Worm (Caenorhabditis elegans) whole organism, L1 larva: Measurements from ENCODE around the gene Y22D7AR.6.
A peak's percentile ranks its signal among the peaks of the same experiment; 100 is the strongest.

ENCODE experiments used
- C16A3.4 ChIP-seq: fragments of 150-350 bp; optimal IDR thresholded peaks from 2 replicates; lab custom pipeline; 2014; ENCODE audit warnings: missing biosample characterization, missing genetic modification characterization
- C34B4.2 ChIP-seq: sonication (generic microtip); optimal IDR thresholded peaks from 2 replicates; lab custom pipeline; 2017; ENCODE audit warnings: mild to moderate bottlenecking, missing genetic modification characterization, missing compliant biosample characterization
- F16B12.6 ChIP-seq: fragments of 150-350 bp; optimal IDR thresholded peaks from 2 replicates; lab custom pipeline; 2014; ENCODE audit warnings: missing biosample characterization, missing genetic modification characterization
- Y116A8C.19 ChIP-seq: sonication (generic microtip); optimal IDR thresholded peaks from 2 replicates; lab custom pipeline; 2016; ENCODE audit warnings: missing compliant biosample characterization, missing genetic modification characterization, borderline replicate concordance
- alr-1 ChIP-seq: fragments of 200-800 bp; sonication (Bioruptor generic); optimal IDR thresholded peaks from 2 replicates; lab custom pipeline; 2018; ENCODE audit warnings: borderline replicate concordance, mild to moderate bottlenecking, missing genetic modification characterization, missing compliant biosample characterization
- aly-2 ChIP-seq: fragments of 150-350 bp; optimal IDR thresholded peaks from 2 replicates; lab custom pipeline; 2014; ENCODE audit warnings: missing biosample characterization, missing genetic modification characterization
- ceh-63 ChIP-seq: fragments of 200-800 bp; sonication (Bioruptor generic); optimal IDR thresholded peaks from 2 replicates; lab custom pipeline; 2018; ENCODE audit warnings: mild to moderate bottlenecking, missing genetic modification characterization, missing compliant biosample characterization
- ceh-8 ChIP-seq: fragments of 200-800 bp; sonication (Bioruptor generic); optimal IDR thresholded peaks from 2 replicates; lab custom pipeline; 2018; ENCODE audit warnings: mild to moderate bottlenecking, missing genetic modification characterization, moderate library complexity, missing compliant biosample characterization
- ceh-82 ChIP-seq, 3 experiments: fragments of 150-350 bp in 1 of 3; sonication (generic microtip) in 2 of 3; optimal IDR thresholded peaks; 2 replicates each; lab custom pipeline; 2014 to 2017; ENCODE audit warnings: missing biosample characterization in 3 of 3, missing genetic modification characterization in 3 of 3
- ceh-88 ChIP-seq: fragments of 200-800 bp; sonication (Bioruptor generic); IDR thresholded peaks from 2 replicates; pipeline ENCODE4 v1.3.6; 2022; ENCODE audit warnings: missing genetic modification characterization, missing compliant biosample characterization
- ces-1 ChIP-seq: fragments of 150-350 bp; optimal IDR thresholded peaks from 2 replicates; lab custom pipeline; 2014; ENCODE audit warnings: missing biosample characterization, missing genetic modification reagents, missing genetic modification characterization
- dpl-1 ChIP-seq, 3 experiments: fragments of 150-350 bp in 2 of 3; sonication (generic microtip) in 1 of 3; optimal IDR thresholded peaks; 2 replicates each; lab custom pipeline; 2014 to 2017; ENCODE audit warnings: missing biosample characterization in 3 of 3, missing genetic modification characterization in 3 of 3, missing genetic modification reagents in 3 of 3
- efl-1 ChIP-seq, 4 experiments: fragments of 150-350 bp; optimal IDR thresholded peaks in 3 of 4; peaks in 1 of 4; 1 replicate in 1 of 4; 2 replicates in 3 of 4; lab custom pipeline; 2014; ENCODE audit warnings: missing biosample characterization in 2 of 4, missing genetic modification characterization in 2 of 4, missing genetic modification reagents in 2 of 4
- efl-3 ChIP-seq: fragments of 200-800 bp; sonication (Bioruptor generic); optimal IDR thresholded peaks from 2 replicates; lab custom pipeline; 2018; ENCODE audit warnings: mild to moderate bottlenecking, missing genetic modification characterization, missing compliant biosample characterization
- egl-27 ChIP-seq, 2 experiments: fragments of 150-350 bp in 1 of 2; sonication (generic microtip); optimal IDR thresholded peaks; 3 replicates each; lab custom pipeline; 2017 to 2018; ENCODE audit warnings: missing biosample characterization in 2 of 2, missing genetic modification characterization in 2 of 2, missing genetic modification reagents in 2 of 2
- elt-3 ChIP-seq, 6 experiments: fragments of 150-350 bp in 1 of 6; sonication (generic microtip); optimal IDR thresholded peaks; 2 replicates each; lab custom pipeline; 2017 to 2018; ENCODE audit warnings: missing biosample characterization in 6 of 6, missing genetic modification characterization in 6 of 6, inconsistent platforms in 1 of 6
- fkh-10 ChIP-seq: sonication (generic microtip); optimal IDR thresholded peaks from 2 replicates; lab custom pipeline; 2017; ENCODE audit warnings: missing biosample characterization, missing genetic modification reagents, missing genetic modification characterization
- fkh-4 ChIP-seq: sonication (generic microtip); optimal IDR thresholded peaks from 2 replicates; lab custom pipeline; 2016; ENCODE audit warnings: missing compliant biosample characterization, missing genetic modification characterization, borderline replicate concordance
- fos-1 ChIP-seq: fragments of 150-350 bp; optimal IDR thresholded peaks from 2 replicates; lab custom pipeline; 2014; ENCODE audit warnings: missing biosample characterization, missing genetic modification characterization
- grh-1 ChIP-seq: fragments of 200-800 bp; sonication (Bioruptor generic); IDR thresholded peaks from 2 replicates; pipeline ENCODE4 v1.3.6; 2022; ENCODE audit warnings: missing genetic modification reagents, missing genetic modification characterization, missing compliant biosample characterization
- hlh-17 ChIP-seq: fragments of 200-800 bp; sonication (Bioruptor generic); optimal IDR thresholded peaks from 2 replicates; lab custom pipeline; 2018; ENCODE audit warnings: missing genetic modification characterization, mild to moderate bottlenecking, missing compliant biosample characterization, moderate library complexity, borderline replicate concordance
- hpl-2 ChIP-seq: fragments of 150-350 bp; optimal IDR thresholded peaks from 2 replicates; lab custom pipeline; 2014; ENCODE audit warnings: missing biosample characterization, missing genetic modification reagents, missing genetic modification characterization
- isw-1 ChIP-seq: fragments of 200-800 bp; sonication (Bioruptor generic); IDR thresholded peaks from 2 replicates; pipeline ENCODE4 v1.3.6; 2022; ENCODE audit warnings: missing genetic modification characterization, missing compliant biosample characterization
- jun-1 ChIP-seq: fragments of 150-350 bp; optimal IDR thresholded peaks from 2 replicates; lab custom pipeline; 2014; ENCODE audit warnings: missing biosample characterization, missing genetic modification reagents, missing genetic modification characterization
- lin-15B ChIP-seq: fragments of 150-350 bp; sonication (generic microtip); optimal IDR thresholded peaks from 3 replicates; lab custom pipeline; 2014; ENCODE audit warnings: missing biosample characterization, missing genetic modification characterization
- lin-35 ChIP-seq, 2 experiments: fragments of 150-350 bp; optimal IDR thresholded peaks; 2 replicates each; lab custom pipeline; 2014; ENCODE audit warnings: missing biosample characterization in 2 of 2, missing genetic modification characterization in 2 of 2, missing genetic modification reagents in 2 of 2
- lsy-2 ChIP-seq, 2 experiments: fragments of 150-350 bp; optimal IDR thresholded peaks; 2 replicates each; lab custom pipeline; 2014; ENCODE audit warnings: missing biosample characterization in 2 of 2, missing genetic modification characterization in 2 of 2
- mab-9 ChIP-seq: fragments of 200-800 bp; sonication (Bioruptor generic); IDR thresholded peaks from 2 replicates; pipeline ENCODE4 v1.3.6; 2022; ENCODE audit warnings: missing genetic modification reagents, missing genetic modification characterization, missing compliant biosample characterization
- mef-2 ChIP-seq: fragments of 150-350 bp; optimal IDR thresholded peaks from 2 replicates; lab custom pipeline; 2014; ENCODE audit warnings: missing biosample characterization, missing genetic modification characterization
- mep-1 ChIP-seq: fragments of 150-350 bp; optimal IDR thresholded peaks from 2 replicates; lab custom pipeline; 2014; ENCODE audit warnings: missing biosample characterization, missing genetic modification characterization
- nhr-237 ChIP-seq: fragments of 150-350 bp; optimal IDR thresholded peaks from 2 replicates; lab custom pipeline; 2014; ENCODE audit warnings: missing biosample characterization, missing genetic modification characterization
- nhr-28 ChIP-seq: fragments of 150-350 bp; optimal IDR thresholded peaks from 2 replicates; lab custom pipeline; 2014; ENCODE audit warnings: missing biosample characterization, missing genetic modification characterization
- nhr-47 ChIP-seq: sonication (generic microtip); optimal IDR thresholded peaks from 2 replicates; lab custom pipeline; 2016; ENCODE audit warnings: mild to moderate bottlenecking, missing genetic modification characterization, moderate library complexity, missing compliant biosample characterization
- nhr-77 ChIP-seq: fragments of 150-350 bp; optimal IDR thresholded peaks from 2 replicates; lab custom pipeline; 2014; ENCODE audit warnings: missing biosample characterization, missing genetic modification characterization
- nhr-84 ChIP-seq: sonication (generic microtip); optimal IDR thresholded peaks from 2 replicates; lab custom pipeline; 2017; ENCODE audit warnings: missing biosample characterization, missing genetic modification characterization
- nhr-85 ChIP-seq: sonication (generic microtip); peaks from one replicate; lab custom pipeline; 2016; ENCODE audit warnings: missing genetic modification characterization, inconsistent platforms, missing compliant biosample characterization
- nhr-90 ChIP-seq: sonication (generic microtip); optimal IDR thresholded peaks from 2 replicates; lab custom pipeline; 2016; ENCODE audit warnings: mild to moderate bottlenecking, missing genetic modification characterization, missing compliant biosample characterization; ENCODE audit not compliant: poor library complexity
- pag-3 ChIP-seq: sonication (generic microtip); optimal IDR thresholded peaks from 2 replicates; lab custom pipeline; 2017; ENCODE audit warnings: missing genetic modification characterization, mild to moderate bottlenecking, missing compliant biosample characterization, antibody characterized with exemption, borderline replicate concordance; ENCODE audit not compliant: insufficient read depth
- pax-3 ChIP-seq: fragments of 200-800 bp; sonication (Bioruptor generic); optimal IDR thresholded peaks from 2 replicates; lab custom pipeline; 2018; ENCODE audit warnings: mild to moderate bottlenecking, missing genetic modification characterization, moderate library complexity, missing compliant biosample characterization
- pqm-1 ChIP-seq: sonication (generic microtip); optimal IDR thresholded peaks from 3 replicates; lab custom pipeline; 2017; ENCODE audit warnings: missing biosample characterization, missing genetic modification characterization
- rnt-1 ChIP-seq: sonication (generic microtip); optimal IDR thresholded peaks from 2 replicates; lab custom pipeline; 2016; ENCODE audit warnings: mild to moderate bottlenecking, missing genetic modification characterization, moderate library complexity, missing compliant biosample characterization
- snpc-4 ChIP-seq: fragments of 150-350 bp; optimal IDR thresholded peaks from 2 replicates; lab custom pipeline; 2014; ENCODE audit warnings: missing biosample characterization, missing genetic modification characterization
- snu-23 ChIP-seq: sonication (generic microtip); optimal IDR thresholded peaks from 2 replicates; lab custom pipeline; 2016; ENCODE audit warnings: missing genetic modification characterization, missing compliant biosample characterization
- sox-4 ChIP-seq: sonication (generic microtip); optimal IDR thresholded peaks from 2 replicates; lab custom pipeline; 2016; ENCODE audit warnings: missing genetic modification characterization, missing compliant biosample characterization
- sup-37 ChIP-seq: fragments of 200-800 bp; sonication (Bioruptor generic); optimal IDR thresholded peaks from 2 replicates; lab custom pipeline; 2018; ENCODE audit warnings: mild to moderate bottlenecking, missing genetic modification characterization, missing compliant biosample characterization
- tbx-2 ChIP-seq: sonication (generic microtip); optimal IDR thresholded peaks from 2 replicates; lab custom pipeline; 2016; ENCODE audit warnings: missing genetic modification characterization, missing compliant biosample characterization
- tlp-1 ChIP-seq: fragments of 150-350 bp; optimal IDR thresholded peaks from 2 replicates; lab custom pipeline; 2014; ENCODE audit warnings: missing biosample characterization, missing genetic modification characterization
- unc-30 ChIP-seq: sonication (generic microtip); optimal IDR thresholded peaks from 2 replicates; lab custom pipeline; 2017; ENCODE audit warnings: missing biosample characterization, missing genetic modification characterization
- unc-62 ChIP-seq: fragments of 150-350 bp; optimal IDR thresholded peaks from 2 replicates; lab custom pipeline; 2014; ENCODE audit warnings: missing biosample characterization, missing genetic modification reagents, missing genetic modification characterization
- vab-15 ChIP-seq: sonication (generic microtip); optimal IDR thresholded peaks from 2 replicates; lab custom pipeline; 2017; ENCODE audit warnings: missing genotype, mild to moderate bottlenecking, missing genetic modification characterization, missing compliant biosample characterization
- xbp-1 ChIP-seq: sonication (generic microtip); optimal IDR thresholded peaks from 2 replicates; lab custom pipeline; 2016; ENCODE audit warnings: missing genetic modification characterization, missing compliant biosample characterization
- zag-1 ChIP-seq: fragments of 150-350 bp; optimal IDR thresholded peaks from 2 replicates; lab custom pipeline; 2014; ENCODE audit warnings: missing biosample characterization, missing genetic modification characterization
- ztf-4 ChIP-seq: fragments of 150-350 bp; optimal IDR thresholded peaks from 2 replicates; lab custom pipeline; 2014; ENCODE audit warnings: missing biosample characterization, missing genetic modification characterization

Y22D7AR.6 gene

DNA sequence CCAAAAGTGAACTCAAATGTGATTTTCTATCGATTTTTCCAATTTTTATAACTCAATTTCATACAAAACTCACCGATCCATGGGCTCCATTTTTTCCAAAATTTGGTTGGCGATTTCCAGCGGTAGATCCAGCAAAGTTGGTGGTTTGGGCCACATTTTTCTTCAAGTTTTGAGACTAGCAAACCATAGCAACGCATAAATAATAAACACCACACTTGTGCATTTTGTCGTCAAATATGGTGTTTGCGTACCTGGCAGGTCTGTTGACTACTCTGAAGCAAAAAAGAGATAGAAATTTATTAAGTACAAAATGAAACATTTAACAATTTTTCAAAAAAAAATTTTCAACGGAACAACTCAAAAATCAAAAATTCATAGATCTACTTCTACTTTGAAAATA is 28.8 kb upstream of the Y22D7AR.6 start:
- TF ChIP-seq pax-3 (no peak), zag-1 (tag; lab: Kevin White, UChicago) (no peak), isw-1 (GFP tag; lab: Robert Waterston, UW) (no peak), ceh-88 (no peak), ces-1 (GFP tag; lab: Kevin White, UChicago) (no peak), pqm-1 (tag; lab: Kevin White, UChicago) (no peak), egl-27 (tag; optimal IDR thresholded peaks at IDR 0.05; lab: Kevin White, UChicago) (no peak), mab-9 (GFP tag; lab: Robert Waterston, UW) (no peak), F16B12.6 (tag; lab: Kevin White, UChicago) (peak; percentile 84), alr-1 (tag; lab: Kevin White, UChicago) (no peak), nhr-237 (tag; lab: Kevin White, UChicago) (no peak), unc-30 (tag; lab: Kevin White, UChicago) (no peak), efl-3 (GFP tag; lab: Kevin White, UChicago) (no peak), vab-15 (no peak), lsy-2 (tag; optimal IDR thresholded peaks at IDR 0.05; lab: Kevin White, UChicago) (no peak), tlp-1 (tag; lab: Kevin White, UChicago) (no peak), fkh-4 (tag; lab: Kevin White, UChicago) (no peak), nhr-28 (tag; lab: Kevin White, UChicago) (no peak), pag-3 (tag; lab: Kevin White, UChicago) (no peak), nhr-85 (tag; lab: Kevin White, UChicago) (no peak), hlh-17 (GFP tag; lab: Kevin White, UChicago) (no peak), C16A3.4 (tag; lab: Kevin White, UChicago) (peak; percentile 12), grh-1 (GFP tag; lab: Robert Waterston, UW) (no peak), Y116A8C.19 (tag; lab: Kevin White, UChicago) (no peak), ceh-63 (GFP tag; lab: Kevin White, UChicago) (no peak), jun-1 (tag; lab: Kevin White, UChicago) (no peak), mep-1 (peak; percentile 35), efl-1 (optimal IDR thresholded peaks at IDR 0.05; lab: Kevin White, UChicago) (peak; percentile 29 to 44), efl-1 (GFP tag; optimal IDR thresholded peaks at IDR 0.05 in 1 of 2; lab: Kevin White, UChicago) (peak; percentile 44 to 74), fkh-10 (no peak), tbx-2 (tag; lab: Kevin White, UChicago) (no peak), nhr-84 (tag; lab: Kevin White, UChicago) (no peak), aly-2 (tag; lab: Kevin White, UChicago) (no peak), unc-62 (GFP tag; lab: Kevin White, UChicago) (no peak), fos-1 (tag; lab: Kevin White, UChicago) (no peak), ceh-82 (tag; optimal IDR thresholded peaks at IDR 0.05; lab: Kevin White, UChicago) (peak in 1 of 3 experiments; percentile 11), lin-15B (tag; lab: Kevin White, UChicago) (no peak), dpl-1 (GFP tag; optimal IDR thresholded peaks at IDR 0.05; lab: Kevin White, UChicago) (peak in 2 of 3 experiments; percentile 34 to 45), snpc-4 (tag; lab: Kevin White, UChicago) (no peak), ztf-4 (tag; lab: Kevin White, UChicago) (no peak), mef-2 (no peak), snu-23 (GFP tag; lab: Kevin White, UChicago) (no peak), lin-35 (GFP tag; optimal IDR thresholded peaks at IDR 0.05; lab: Kevin White, UChicago) (peak in 1 of 2 experiments; percentile 40), hpl-2 (GFP tag; lab: Kevin White, UChicago) (no peak), sox-4 (no peak), nhr-47 (tag; lab: Kevin White, UChicago) (no peak), ceh-8 (GFP tag; lab: Kevin White, UChicago) (no peak), elt-3 (tag; optimal IDR thresholded peaks at IDR 0.05; lab: Kevin White, UChicago) (no peak), sup-37 (no peak), nhr-77 (tag; lab: Kevin White, UChicago) (no peak), C34B4.2 (tag; lab: Kevin White, UChicago) (no peak), rnt-1 (tag; lab: Kevin White, UChicago) (peak; percentile 16), nhr-90 (no peak), xbp-1 (tag; lab: Kevin White, UChicago) (no peak)
